Fruit fly (Drosophila melanogaster): Measurements from ENCODE around the gene Ibf2.
A peak's percentile ranks its signal among the peaks of the same experiment; 100 is the strongest.

The Ibf2 gene

DNA sequence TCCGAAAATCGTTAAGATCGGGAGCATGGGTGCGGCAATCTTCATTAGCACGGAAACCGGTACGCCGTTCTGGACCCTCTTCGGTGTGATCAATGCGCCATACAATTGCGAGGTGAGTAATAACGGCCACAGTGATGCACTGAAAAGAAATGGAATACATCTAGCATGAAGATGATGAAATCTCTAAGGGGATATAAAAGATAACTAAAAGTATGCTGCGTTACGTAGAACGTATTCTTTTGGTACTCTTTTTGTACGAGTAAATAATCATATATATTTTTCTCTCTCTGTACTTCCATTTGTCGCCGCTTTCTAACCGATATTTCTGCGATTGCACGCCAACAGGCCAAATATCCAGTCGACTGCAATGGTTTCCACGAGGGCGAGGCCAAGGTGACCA, 7.4 kb downstream of the Ibf2 start (continued):
- TF ChIP-seq CG8924 (tag; optimal IDR thresholded peaks at IDR 0.05), result peak; percentile 11
- no peak for TF ChIP-seq CG7928 (GFP tag; optimal IDR thresholded peaks at IDR 0.05)
- TF ChIP-seq nau (GFP tag; optimal IDR thresholded peaks at IDR 0.05), result no peak
- no peak for TF ChIP-seq CG12236 (GFP tag; optimal IDR thresholded peaks at IDR 0.05)
- no peak for TF ChIP-seq fru (optimal IDR thresholded peaks at IDR 0.05)
- no peak for TF ChIP-seq CG34422 (GFP tag; IDR thresholded peaks at IDR 0.05)
- no peak for TF ChIP-seq CG17361 (GFP tag; IDR thresholded peaks at IDR 0.05)
- TF ChIP-seq Ravus (GFP tag; IDR thresholded peaks at IDR 0.05), result no peak
- no peak for TF ChIP-seq kni (GFP tag; optimal IDR thresholded peaks at IDR 0.05)
- no peak for TF ChIP-seq CG4328 (GFP tag; optimal IDR thresholded peaks at IDR 0.05)
- TF ChIP-seq CG10959 (GFP tag; IDR thresholded peaks at IDR 0.05), result no peak
- TF ChIP-seq Sry-β (GFP tag; optimal IDR thresholded peaks at IDR 0.05), result no peak
- TF ChIP-seq CG9797 (GFP tag; optimal IDR thresholded peaks at IDR 0.05), result no peak
- TF ChIP-seq sob (GFP tag; IDR thresholded peaks at IDR 0.05), result no peak
- TF ChIP-seq peb (GFP tag; IDR thresholded peaks at IDR 0.05), result no peak
- TF ChIP-seq zf30C (GFP tag; optimal IDR thresholded peaks at IDR 0.05), result no peak
- TF ChIP-seq Ets97D (GFP tag; optimal IDR thresholded peaks at IDR 0.05), result no peak
- TF ChIP-seq Side (GFP tag; optimal IDR thresholded peaks at IDR 0.05), result no peak
- TF ChIP-seq CG18619 (GFP tag; optimal IDR thresholded peaks at IDR 0.05), result no peak
- TF ChIP-seq cad (GFP tag; optimal IDR thresholded peaks at IDR 0.05), result no peak
- TF ChIP-seq CG4617 (GFP tag; optimal IDR thresholded peaks at IDR 0.05; ENCODE audit: borderline replicate concordance), result no peak
- TF ChIP-seq CG10209 (GFP tag; optimal IDR thresholded peaks at IDR 0.05), result no peak
- TF ChIP-seq D19A (tag; optimal IDR thresholded peaks at IDR 0.05), result no peak
- TF ChIP-seq bab2 (GFP tag; optimal IDR thresholded peaks at IDR 0.05), result no peak
- no peak for TF ChIP-seq gt (GFP tag; IDR thresholded peaks at IDR 0.05)
- no peak for TF ChIP-seq Hr39 (optimal IDR thresholded peaks at IDR 0.05)
- no peak for TF ChIP-seq Fer3 (tag; optimal IDR thresholded peaks at IDR 0.05)
- TF ChIP-seq CG17328 (GFP tag; IDR thresholded peaks at IDR 0.05), result peak; percentile 70
- TF ChIP-seq CG10654 (GFP tag; optimal IDR thresholded peaks at IDR 0.05), result peak; percentile 0
- TF ChIP-seq Adf1 (GFP tag; IDR thresholded peaks at IDR 0.05), result no peak
- TF ChIP-seq B-H2 (GFP tag; optimal IDR thresholded peaks at IDR 0.05), result no peak
- no peak for TF ChIP-seq Max (GFP tag; optimal IDR thresholded peaks at IDR 0.05)
- no peak for TF ChIP-seq sima (GFP tag; optimal IDR thresholded peaks at IDR 0.05)
- no peak for TF ChIP-seq CG17186 (GFP tag; optimal IDR thresholded peaks at IDR 0.05)
- no peak for TF ChIP-seq CG15514 (GFP tag; optimal IDR thresholded peaks at IDR 0.05)
- TF ChIP-seq Dref (GFP tag; IDR thresholded peaks at IDR 0.05), result no peak
- no peak for TF ChIP-seq C15 (GFP tag; IDR thresholded peaks at IDR 0.05)
- no peak for TF ChIP-seq CG8944 (GFP tag; optimal IDR thresholded peaks at IDR 0.05)
- 0 out of 2 replicates have a peak, but pooled peaks have one; percentile 36 for TF ChIP-seq CG31441 (GFP tag; IDR thresholded peaks at IDR 0.05)
- TF ChIP-seq sens (GFP tag), result peak; percentile 78
- TF ChIP-seq CG6765 (GFP tag; optimal IDR thresholded peaks at IDR 0.05), result no peak
- no peak for TF ChIP-seq danr (GFP tag; IDR thresholded peaks at IDR 0.05)
- no peak for TF ChIP-seq tna (GFP tag; IDR thresholded peaks at IDR 0.05; ENCODE audit: partially characterized antibody)
- peak; percentile 25 for TF ChIP-seq CG17385 (GFP tag; optimal IDR thresholded peaks at IDR 0.05)
- TF ChIP-seq CG15269 (tag; optimal IDR thresholded peaks at IDR 0.05), result no peak
- TF ChIP-seq GATAe (GFP tag; conservative IDR thresholded peaks at IDR 0.05), result no peak
- no peak for TF ChIP-seq pho (GFP tag; optimal IDR thresholded peaks at IDR 0.05)
- no peak for TF ChIP-seq CG7786 (GFP tag; optimal IDR thresholded peaks at IDR 0.05)
- no peak for TF ChIP-seq CG6813 (GFP tag; optimal IDR thresholded peaks at IDR 0.05)
- TF ChIP-seq CG30431 (GFP tag; optimal IDR thresholded peaks at IDR 0.05), result peak; percentile 35
- TF ChIP-seq lbe (GFP tag; optimal IDR thresholded peaks at IDR 0.05), result peak; percentile 74
- TF ChIP-seq dimm (GFP tag; IDR thresholded peaks at IDR 0.05), result no peak
- no peak for TF ChIP-seq Mrtf (GFP tag; IDR thresholded peaks at IDR 0.05)
- no peak for TF ChIP-seq Dek (tag; optimal IDR thresholded peaks at IDR 0.05)

Data from whole organism, embryonic.